Worm (Caenorhabditis elegans) whole organism, late embryonic: Measurements from ENCODE around the gene Y45F3A.8.

Experiments used
- ama-1 ChIP-seq: fragments of 150-350 bp; optimal IDR thresholded peaks from 2 replicates; lab custom pipeline; 2014
- ceh-31 ChIP-seq: sonication (generic microtip); optimal IDR thresholded peaks from 2 replicates; lab custom pipeline; 2016; ENCODE audit warnings: missing genetic modification characterization, missing compliant biosample characterization
- dmd-4 ChIP-seq: sonication (generic microtip); optimal IDR thresholded peaks from 2 replicates; lab custom pipeline; 2016; ENCODE audit warnings: borderline replicate concordance, missing genetic modification characterization, missing compliant biosample characterization
- dve-1 ChIP-seq: sonication (generic microtip); optimal IDR thresholded peaks from 2 replicates; lab custom pipeline; 2017; ENCODE audit warnings: antibody characterized with exemption, mild to moderate bottlenecking, missing genetic modification characterization, missing compliant biosample characterization
- elt-2 ChIP-seq: sonication (generic microtip); optimal IDR thresholded peaks from 2 replicates; lab custom pipeline; 2016; ENCODE audit warnings: missing genetic modification reagents, missing genetic modification characterization, missing compliant biosample characterization
- fax-1 ChIP-seq: sonication (generic microtip); optimal IDR thresholded peaks from 2 replicates; lab custom pipeline; 2016; ENCODE audit warnings: missing genotype, missing genetic modification characterization, missing compliant biosample characterization
- hlh-13 ChIP-seq: fragments of 200-800 bp; sonication (Bioruptor generic); optimal IDR thresholded peaks from 2 replicates; lab custom pipeline; 2018; ENCODE audit warnings: mild to moderate bottlenecking, missing genetic modification characterization, missing compliant biosample characterization
- hlh-30 ChIP-seq: sonication (generic microtip); optimal IDR thresholded peaks from 2 replicates; lab custom pipeline; 2017; ENCODE audit warnings: antibody characterized with exemption, missing genetic modification characterization, missing compliant biosample characterization; ENCODE audit not compliant: insufficient read depth
- nfya-1 ChIP-seq: sonication (generic microtip); optimal IDR thresholded peaks from 2 replicates; lab custom pipeline; 2017; ENCODE audit warnings: missing genetic modification characterization, mild to moderate bottlenecking, missing compliant biosample characterization, antibody characterized with exemption, moderate library complexity
- pqm-1 ChIP-seq: sonication (generic microtip); optimal IDR thresholded peaks from 2 replicates; lab custom pipeline; 2016; ENCODE audit warnings: missing genetic modification characterization, missing compliant biosample characterization
- rnt-1 ChIP-seq: sonication (generic microtip); optimal IDR thresholded peaks from 2 replicates; lab custom pipeline; 2016; ENCODE audit warnings: missing genetic modification characterization, missing compliant biosample characterization

- TF ChIP-seq fax-1 = no peak
- no peak for TF ChIP-seq dmd-4 (tag; lab: Kevin White, UChicago)
- no peak for TF ChIP-seq ama-1 (lab: Kevin White, UChicago)
- TF ChIP-seq ceh-31 (tag; lab: Kevin White, UChicago) = peak; percentile 45
- TF ChIP-seq pqm-1 = no peak
- TF ChIP-seq dve-1 (tag; lab: Kevin White, UChicago) = no peak
- no peak for TF ChIP-seq rnt-1 (tag; lab: Kevin White, UChicago)
- TF ChIP-seq elt-2 (tag; lab: Kevin White, UChicago) = no peak
- TF ChIP-seq nfya-1 (tag; lab: Kevin White, UChicago) = peak; percentile 11
- no peak for TF ChIP-seq hlh-13
- TF ChIP-seq hlh-30 (tag; lab: Kevin White, UChicago) = peak; percentile 98
Measured at ce11 chrIII:10599699-10600098, 7.1 kb upstream of the Y45F3A.8 start.
